Fruit fly (Drosophila melanogaster): ENCODE results near the gene CG32756.

The CG32756 gene

DNA sequence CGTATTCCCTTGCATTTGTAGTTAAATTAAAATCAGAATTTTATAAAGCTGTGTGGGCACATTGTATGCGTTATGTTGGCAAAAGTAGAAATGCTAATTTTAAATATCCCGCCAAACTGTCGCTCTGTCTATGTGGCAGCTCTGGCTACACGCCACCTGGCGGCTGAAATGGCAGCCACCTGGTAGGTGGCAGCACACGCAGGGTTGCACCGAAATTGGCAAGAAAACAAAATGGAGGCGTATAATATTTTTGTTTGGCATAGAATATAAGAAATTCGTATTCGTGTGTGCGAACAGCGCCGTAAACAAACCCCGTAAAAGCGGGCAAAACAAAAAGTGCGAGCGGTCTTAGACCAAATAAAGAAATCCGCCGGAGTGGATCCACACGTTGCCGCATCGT is 37.6 kb upstream of the CG32756 start, which contains the start of gene CG12236 (continued):
- peak; percentile 50 for TF ChIP-seq Sin3A (optimal IDR thresholded peaks at IDR 0.05)
- peak in 1 of 2 experiments; percentile 68 for TF ChIP-seq insv (GFP tag; optimal IDR thresholded peaks at IDR 0.05)
- peak; percentile 20 for TF ChIP-seq CG12155 (GFP tag; optimal IDR thresholded peaks at IDR 0.05)
- peak; percentile 51 for TF ChIP-seq CG9727 (GFP tag; optimal IDR thresholded peaks at IDR 0.05)
- TF ChIP-seq wor (GFP tag; IDR thresholded peaks at IDR 0.05): no peak
- 0 out of 2 replicates have a peak, but pooled peaks have one; percentile 28 for TF ChIP-seq CG14014 (GFP tag; IDR thresholded peaks at IDR 0.05)
- TF ChIP-seq C15 (GFP tag; IDR thresholded peaks at IDR 0.05): no peak
- TF ChIP-seq CG12942 (GFP tag; optimal IDR thresholded peaks at IDR 0.05): no peak
- no peak for TF ChIP-seq pan (optimal IDR thresholded peaks at IDR 0.05)
- TF ChIP-seq pan (GFP tag; optimal IDR thresholded peaks at IDR 0.05 in 1 of 2, IDR thresholded peaks at IDR 0.05 in 1 of 2): peak in 1 of 2 experiments; percentile 19
- TF ChIP-seq CG18764 (GFP tag; optimal IDR thresholded peaks at IDR 0.05): peak; percentile 20
- peak; percentile 44 for TF ChIP-seq nom (GFP tag; optimal IDR thresholded peaks at IDR 0.05)
- peak; percentile 25 for TF ChIP-seq maf-S (GFP tag; optimal IDR thresholded peaks at IDR 0.05)
- peak; percentile 59; the same call in 2 of the 3 replicates for TF ChIP-seq zfh1 (GFP tag; IDR thresholded peaks at IDR 0.05)
- TF ChIP-seq Hmr (GFP tag; optimal IDR thresholded peaks at IDR 0.05): peak; percentile 71
- TF ChIP-seq ken (GFP tag; IDR thresholded peaks at IDR 0.05): peak; percentile 47; the same call in 1 of the 3 replicates
- TF ChIP-seq MESR4 (GFP tag; optimal IDR thresholded peaks at IDR 0.05): peak; percentile 90
- TF ChIP-seq esg (GFP tag; conservative IDR thresholded peaks at IDR 0.05): no peak
- peak; percentile 42; the same call in 1 of the 2 replicates for TF ChIP-seq unc-4 (GFP tag; IDR thresholded peaks at IDR 0.05; ENCODE audit: partially characterized antibody)
- peak; percentile 63 for TF ChIP-seq ash1 (GFP tag; optimal IDR thresholded peaks at IDR 0.05)
- TF ChIP-seq CG18619 (GFP tag; optimal IDR thresholded peaks at IDR 0.05): peak; percentile 36
- TF ChIP-seq ham (GFP tag; IDR thresholded peaks at IDR 0.05): no peak
- peak; percentile 62 for TF ChIP-seq HHEX (GFP tag; optimal IDR thresholded peaks at IDR 0.05)
- TF ChIP-seq Hr3 (GFP tag; optimal IDR thresholded peaks at IDR 0.05): peak; percentile 21
- TF ChIP-seq Mrtf (GFP tag; IDR thresholded peaks at IDR 0.05): no peak
- TF ChIP-seq Chrac-16 (GFP tag; optimal IDR thresholded peaks at IDR 0.05): peak; percentile 13
- peak; percentile 48 for TF ChIP-seq CG10543 (GFP tag; optimal IDR thresholded peaks at IDR 0.05)
- peak; percentile 42; the same call in 1 of the 2 replicates for TF ChIP-seq Adf1 (GFP tag; IDR thresholded peaks at IDR 0.05)
- TF ChIP-seq CG15514 (GFP tag; optimal IDR thresholded peaks at IDR 0.05): peak; percentile 89
- TF ChIP-seq dpn (GFP tag; optimal IDR thresholded peaks at IDR 0.05): peak; percentile 25 to 59
- TF ChIP-seq CG2712 (tag; optimal IDR thresholded peaks at IDR 0.05): peak; percentile 61
- TF ChIP-seq Ptx1 (GFP tag; IDR thresholded peaks at IDR 0.05): peak; percentile 54
- peak; percentile 6 for TF ChIP-seq CG3281 (GFP tag; optimal IDR thresholded peaks at IDR 0.05)
- no peak for TF ChIP-seq prd (optimal IDR thresholded peaks at IDR 0.05)
- TF ChIP-seq prd (GFP tag; IDR thresholded peaks at IDR 0.05): peak; percentile 23; the same call in 1 of the 3 replicates
- TF ChIP-seq CG4707 (GFP tag; optimal IDR thresholded peaks at IDR 0.05): peak; percentile 13
- peak; percentile 23 for TF ChIP-seq Nf-YB (GFP tag; optimal IDR thresholded peaks at IDR 0.05)
- TF ChIP-seq CG8765 (GFP tag; IDR thresholded peaks at IDR 0.05): no peak
- TF ChIP-seq CG10147 (GFP tag; optimal IDR thresholded peaks at IDR 0.05): peak; percentile 39
- TF ChIP-seq NfI (GFP tag; optimal IDR thresholded peaks at IDR 0.05): peak; percentile 65
- peak; percentile 15; the same call in 1 of the 3 replicates for TF ChIP-seq so (GFP tag; IDR thresholded peaks at IDR 0.05)
- TF ChIP-seq row (GFP tag; IDR thresholded peaks at IDR 0.05): peak; percentile 32; the same call in 1 of the 3 replicates
- peak; percentile 24 for TF ChIP-seq CG10654 (GFP tag; optimal IDR thresholded peaks at IDR 0.05)
- TF ChIP-seq CG18599 (GFP tag; optimal IDR thresholded peaks at IDR 0.05): peak; percentile 13
- peak; percentile 40 for TF ChIP-seq p53 (GFP tag; optimal IDR thresholded peaks at IDR 0.05)
- peak; percentile 93 for TF ChIP-seq Med (GFP tag)
- peak; percentile 27 for TF ChIP-seq CG4424 (GFP tag; optimal IDR thresholded peaks at IDR 0.05)
- peak; percentile 51 for TF ChIP-seq CG4282 (GFP tag; optimal IDR thresholded peaks at IDR 0.05)
- TF ChIP-seq CG1233 (GFP tag; optimal IDR thresholded peaks at IDR 0.05): peak; percentile 23
- TF ChIP-seq CG34376 (GFP tag; optimal IDR thresholded peaks at IDR 0.05): peak; percentile 50
- TF ChIP-seq CG7839 (tag; optimal IDR thresholded peaks at IDR 0.05): peak; percentile 36
